Worm (Caenorhabditis elegans) whole organism, young adult: ENCODE results near the gene msp-51.

Source experiments
- F37B4.10 ChIP-seq: fragments of 200-800 bp; sonication (Bioruptor generic); IDR thresholded peaks from 2 replicates; pipeline ENCODE4 v1.3.6; 2022; ENCODE audit warnings: missing genetic modification characterization, missing compliant biosample characterization
- Y53F4B.3 ChIP-seq: fragments of 200-800 bp; sonication (Bioruptor generic); IDR thresholded peaks from 2 replicates; pipeline ENCODE4 v1.3.6; 2022; ENCODE audit warnings: missing genetic modification reagents, missing genetic modification characterization, missing compliant biosample characterization
- ceh-40 ChIP-seq: fragments of 200-800 bp; sonication (Bioruptor generic); IDR thresholded peaks from 2 replicates; pipeline ENCODE4 v1.3.6; 2022; ENCODE audit warnings: missing genetic modification characterization, missing compliant biosample characterization
- ceh-79 ChIP-seq: sonication (generic microtip); optimal IDR thresholded peaks from 2 replicates; lab custom pipeline; 2017; ENCODE audit warnings: mild to moderate bottlenecking, missing genetic modification characterization, missing compliant biosample characterization
- dox-1 ChIP-seq: fragments of 200-800 bp; sonication (Bioruptor generic); IDR thresholded peaks from 2 replicates; pipeline ENCODE4 v1.3.6; 2022; ENCODE audit warnings: missing genetic modification reagents, missing genetic modification characterization, missing compliant biosample characterization
- nfya-1 ChIP-seq: sonication (generic microtip); optimal IDR thresholded peaks from 2 replicates; lab custom pipeline; 2017; ENCODE audit warnings: antibody characterized with exemption, missing compliant biosample characterization, missing genetic modification characterization, borderline replicate concordance; ENCODE audit not compliant: insufficient read depth
- rpc-1 ChIP-seq, 2 experiments: fragments of 150-350 bp in 1 of 2; sonication (generic microtip) in 1 of 2; optimal IDR thresholded peaks; 2 replicates each; lab custom pipeline; 2014 to 2018; ENCODE audit warnings: missing biosample characterization in 1 of 2, missing genetic modification characterization in 1 of 2, missing genetic modification reagents in 1 of 2, missing genotype in 1 of 2
- snpc-4 ChIP-seq, 5 experiments: fragments of 150-350 bp in 1 of 5; sonication (generic microtip) in 4 of 5; optimal IDR thresholded peaks; 2 replicates each; lab custom pipeline; 2014 to 2018; ENCODE audit warnings: missing genetic modification characterization in 5 of 5, missing biosample characterization in 3 of 5, antibody characterized with exemption in 2 of 5, mild to moderate bottlenecking in 2 of 5, missing compliant biosample characterization in 2 of 5, missing genotype in 2 of 5, moderate library complexity in 2 of 5, missing genetic modification reagents in 1 of 5
- unc-62 ChIP-seq: fragments of 150-350 bp; optimal IDR thresholded peaks from 2 replicates; lab custom pipeline; 2014; ENCODE audit warnings: missing biosample characterization, missing genetic modification reagents, missing genetic modification characterization
- ztf-26 ChIP-seq: sonication (generic microtip); optimal IDR thresholded peaks from 2 replicates; lab custom pipeline; 2017; ENCODE audit warnings: missing genetic modification characterization, missing compliant biosample characterization

DNA sequence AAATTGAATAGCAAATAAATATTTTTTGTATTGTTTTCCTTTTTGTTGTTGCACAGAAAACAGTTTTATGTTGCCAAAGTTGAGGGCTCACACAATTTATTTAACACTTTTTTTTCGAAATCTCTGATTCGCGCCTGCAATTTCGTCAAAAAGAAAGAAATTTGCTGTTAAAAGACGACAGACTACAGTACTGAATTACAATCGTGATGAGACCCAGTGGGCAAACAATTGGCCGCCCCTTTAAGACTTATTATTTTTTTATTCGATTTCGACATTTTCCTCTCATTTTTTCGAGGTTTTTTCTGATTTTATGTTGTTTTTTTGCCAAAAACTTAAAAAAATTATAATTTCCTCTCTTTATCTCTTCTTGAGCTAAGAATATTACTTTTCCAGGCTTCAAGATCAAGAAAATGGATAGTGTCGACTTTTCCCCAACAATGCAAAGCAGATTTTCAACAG is 21.0 kb downstream of the msp-51 start, which contains the start of gene slfl-4:
- TF ChIP-seq snpc-4 (GFP tag; optimal IDR thresholded peaks at IDR 0.05; lab: Kevin White, UChicago) (no peak), snpc-4 (tag; optimal IDR thresholded peaks at IDR 0.05; lab: Kevin White, UChicago) (peak in 3 of 4 experiments; percentile 72 to 74 (median 73)), ceh-40 (GFP tag; lab: Robert Waterston, UW) (no peak), ztf-26 (tag; lab: Kevin White, UChicago) (no peak), unc-62 (GFP tag; lab: Kevin White, UChicago) (no peak), dox-1 (GFP tag; lab: Robert Waterston, UW) (no peak), ceh-79 (tag; lab: Kevin White, UChicago) (no peak), F37B4.10 (GFP tag; lab: Robert Waterston, UW) (no peak), rpc-1 (optimal IDR thresholded peaks at IDR 0.05; lab: Kevin White, UChicago) (no peak), rpc-1 (tag; optimal IDR thresholded peaks at IDR 0.05; lab: Kevin White, UChicago) (no peak), nfya-1 (tag; lab: Kevin White, UChicago) (no peak), Y53F4B.3 (no peak)
